Worm (Caenorhabditis elegans) whole organism, L4 larva: ENCODE results near the gene gtap-2.

Experiments
- F26F4.8 ChIP-seq: fragments of 200-800 bp; sonication (Bioruptor generic); conservative IDR thresholded peaks from 2 replicates; pipeline ENCODE4 v1.3.6; 2022; ENCODE audit warnings: missing genetic modification characterization, missing compliant biosample characterization
- F37D6.2 ChIP-seq: sonication (generic microtip); optimal IDR thresholded peaks from 2 replicates; lab custom pipeline; 2016; ENCODE audit warnings: mild to moderate bottlenecking, missing genetic modification characterization, missing compliant biosample characterization
- F49E8.2 ChIP-seq: sonication (generic microtip); optimal IDR thresholded peaks from 2 replicates; lab custom pipeline; 2016; ENCODE audit warnings: missing compliant biosample characterization, mild to moderate bottlenecking, missing genetic modification characterization, borderline replicate concordance
- T20F7.1 ChIP-seq: fragments of 200-800 bp; sonication (Bioruptor generic); optimal IDR thresholded peaks from 2 replicates; lab custom pipeline; 2018; ENCODE audit warnings: mild to moderate bottlenecking, missing genetic modification characterization, missing compliant biosample characterization
- Y48G9A.11 ChIP-seq: fragments of 200-800 bp; sonication (Bioruptor generic); IDR thresholded peaks from 2 replicates; pipeline ENCODE4 v1.3.6; 2022; ENCODE audit warnings: missing genetic modification reagents, missing genetic modification characterization, missing compliant biosample characterization
- Y75B8A.6 ChIP-seq: fragments of 200-800 bp; sonication (Bioruptor generic); IDR thresholded peaks from 2 replicates; pipeline ENCODE4 v1.3.6; 2022; ENCODE audit warnings: missing genetic modification reagents, missing genetic modification characterization, missing compliant biosample characterization
- aha-1 ChIP-seq: fragments of 150-350 bp; peaks from one replicate; lab custom pipeline; 2014; ENCODE audit warnings: missing biosample characterization, missing genetic modification characterization
- attf-4 ChIP-seq: sonication (generic microtip); optimal IDR thresholded peaks from 3 replicates; lab custom pipeline; 2017; ENCODE audit warnings: missing biosample characterization, missing genetic modification characterization
- ces-1 ChIP-seq: fragments of 150-350 bp; sonication (generic microtip); optimal IDR thresholded peaks from 4 replicates; lab custom pipeline; 2014; ENCODE audit warnings: missing biosample characterization, missing genetic modification reagents, missing genetic modification characterization
- daf-16 ChIP-seq, 3 experiments: sonication (generic microtip); optimal IDR thresholded peaks; 2 replicates each; lab custom pipeline; 2016 to 2017; ENCODE audit warnings: missing genetic modification characterization in 3 of 3, missing genetic modification reagents in 3 of 3, mild to moderate bottlenecking in 2 of 3, missing compliant biosample characterization in 2 of 3, missing biosample characterization in 1 of 3, moderate library complexity in 1 of 3
- dmd-6 ChIP-seq: fragments of 200-800 bp; sonication (Bioruptor generic); IDR thresholded peaks from 2 replicates; pipeline ENCODE4 v1.3.6; 2022; ENCODE audit warnings: missing genetic modification reagents, missing genetic modification characterization, missing compliant biosample characterization
- dmd-8 ChIP-seq: fragments of 200-800 bp; sonication (Bioruptor generic); IDR thresholded peaks from 2 replicates; pipeline ENCODE4 v1.3.6; 2022; ENCODE audit warnings: missing genetic modification characterization, missing compliant biosample characterization
- dve-1 ChIP-seq: sonication (generic microtip); optimal IDR thresholded peaks from 2 replicates; lab custom pipeline; 2017; ENCODE audit warnings: antibody characterized with exemption, mild to moderate bottlenecking, missing genetic modification characterization, missing compliant biosample characterization; ENCODE audit not compliant: insufficient read depth
- hlh-11 ChIP-seq: fragments of 200-800 bp; sonication (Bioruptor generic); optimal IDR thresholded peaks from 2 replicates; lab custom pipeline; 2018; ENCODE audit warnings: mild to moderate bottlenecking, missing genetic modification characterization, missing compliant biosample characterization
- hlh-30 ChIP-seq: sonication (generic microtip); optimal IDR thresholded peaks from 2 replicates; lab custom pipeline; 2017; ENCODE audit warnings: antibody characterized with exemption, mild to moderate bottlenecking, missing genetic modification characterization, missing compliant biosample characterization; ENCODE audit not compliant: insufficient read depth
- lin-13 ChIP-seq: fragments of 150-350 bp; optimal IDR thresholded peaks from 2 replicates; lab custom pipeline; 2014; ENCODE audit warnings: missing biosample characterization, missing genetic modification reagents, missing genetic modification characterization
- lin-29 ChIP-seq: fragments of 200-800 bp; sonication (Bioruptor generic); IDR thresholded peaks from 2 replicates; pipeline ENCODE4 v1.3.6; 2022; ENCODE audit warnings: missing genetic modification reagents, missing genetic modification characterization, missing compliant biosample characterization
- lsy-2 ChIP-seq, 2 experiments: fragments of 150-350 bp in 1 of 2; sonication (generic microtip) in 1 of 2; optimal IDR thresholded peaks; 2 replicates each; lab custom pipeline; 2014 to 2017; ENCODE audit warnings: missing biosample characterization in 2 of 2, missing genetic modification characterization in 2 of 2
- madf-5 ChIP-seq, 2 experiments: fragments of 200-800 bp; sonication (Bioruptor generic); IDR thresholded peaks; 2 replicates each; pipeline ENCODE4 v1.3.6; 2022; ENCODE audit warnings: missing compliant biosample characterization in 2 of 2, missing genetic modification characterization in 2 of 2
- mdl-1 ChIP-seq, 2 experiments: fragments of 150-350 bp in 1 of 2; sonication (generic microtip) in 1 of 2; optimal IDR thresholded peaks; 2 replicates each; lab custom pipeline; 2014 to 2017; ENCODE audit warnings: missing biosample characterization in 2 of 2, missing genetic modification characterization in 2 of 2
- mep-1 ChIP-seq: fragments of 150-350 bp; sonication (generic microtip); optimal IDR thresholded peaks from 3 replicates; lab custom pipeline; 2014; ENCODE audit warnings: missing biosample characterization, missing genetic modification characterization
- mes-2 ChIP-seq: sonication (generic microtip); optimal IDR thresholded peaks from 2 replicates; lab custom pipeline; 2016; ENCODE audit warnings: missing genotype, mild to moderate bottlenecking, missing genetic modification characterization, missing compliant biosample characterization; ENCODE audit not compliant: poor library complexity, severe bottlenecking
- mxl-2 ChIP-seq: fragments of 200-800 bp; sonication (Bioruptor generic); conservative IDR thresholded peaks from 2 replicates; pipeline ENCODE4 v1.3.6; 2022; ENCODE audit warnings: missing genetic modification reagents, missing genetic modification characterization, missing compliant biosample characterization
- nhr-102 ChIP-seq: sonication (generic microtip); optimal IDR thresholded peaks from 2 replicates; lab custom pipeline; 2016; ENCODE audit warnings: mild to moderate bottlenecking, missing genetic modification characterization, moderate library complexity, missing compliant biosample characterization
- nhr-11 ChIP-seq: fragments of 150-350 bp; optimal IDR thresholded peaks from 2 replicates; lab custom pipeline; 2014; ENCODE audit warnings: missing biosample characterization, missing genetic modification characterization
- nhr-28 ChIP-seq: fragments of 150-350 bp; optimal IDR thresholded peaks from 2 replicates; lab custom pipeline; 2014; ENCODE audit warnings: missing biosample characterization, missing genetic modification characterization
- nhr-41 ChIP-seq: fragments of 200-800 bp; sonication (Bioruptor generic); IDR thresholded peaks from 2 replicates; pipeline ENCODE4 v1.3.6; 2022; ENCODE audit warnings: missing genetic modification reagents, missing genetic modification characterization, missing compliant biosample characterization
- nhr-48 ChIP-seq: sonication (generic microtip); optimal IDR thresholded peaks from 2 replicates; lab custom pipeline; 2016; ENCODE audit warnings: mild to moderate bottlenecking, missing genetic modification characterization, missing compliant biosample characterization
- nhr-6 ChIP-seq: fragments of 150-350 bp; optimal IDR thresholded peaks from 2 replicates; lab custom pipeline; 2014; ENCODE audit warnings: missing biosample characterization, missing genetic modification characterization
- nhr-77 ChIP-seq: fragments of 150-350 bp; optimal IDR thresholded peaks from 2 replicates; lab custom pipeline; 2014; ENCODE audit warnings: missing biosample characterization, missing genetic modification characterization
- php-3 ChIP-seq: fragments of 200-800 bp; sonication (Bioruptor generic); IDR thresholded peaks from 2 replicates; pipeline ENCODE4 v1.3.6; 2022; ENCODE audit warnings: missing genetic modification reagents, missing genetic modification characterization, missing compliant biosample characterization
- pqm-1 ChIP-seq: sonication (generic microtip); optimal IDR thresholded peaks from 2 replicates; lab custom pipeline; 2017; ENCODE audit warnings: missing biosample characterization, missing genetic modification characterization
- set-16 ChIP-seq: fragments of 200-800 bp; sonication (Bioruptor generic); IDR thresholded peaks from 2 replicates; pipeline ENCODE4 v1.3.6; 2022; ENCODE audit warnings: missing genetic modification reagents, missing genetic modification characterization, missing compliant biosample characterization
- skn-1 ChIP-seq: fragments of 150-350 bp; optimal IDR thresholded peaks from 2 replicates; lab custom pipeline; 2014; ENCODE audit warnings: missing biosample characterization, missing genetic modification characterization
- tra-1 ChIP-seq: fragments of 200-800 bp; sonication (Bioruptor generic); IDR thresholded peaks from 2 replicates; pipeline ENCODE4 v1.3.6; 2022; ENCODE audit warnings: missing genetic modification reagents, missing genetic modification characterization, missing compliant biosample characterization
- unc-62 ChIP-seq, 3 experiments: fragments of 150-350 bp in 1 of 3; sonication (generic microtip); optimal IDR thresholded peaks in 2 of 3; peaks in 1 of 3; 1 replicate in 1 of 3; 2 replicates in 2 of 3; lab custom pipeline; 2014 to 2017; ENCODE audit warnings: missing biosample characterization in 3 of 3, missing genetic modification characterization in 3 of 3, missing genetic modification reagents in 3 of 3, missing genotype in 1 of 3
- zfp-2 ChIP-seq: sonication (generic microtip); optimal IDR thresholded peaks from 2 replicates; lab custom pipeline; 2016; ENCODE audit warnings: mild to moderate bottlenecking, missing genetic modification characterization, missing compliant biosample characterization
- zip-11 ChIP-seq: fragments of 200-800 bp; sonication (Bioruptor generic); IDR thresholded peaks from 2 replicates; pipeline ENCODE4 v1.3.6; 2022; ENCODE audit warnings: missing genetic modification characterization, missing compliant biosample characterization

Gene gtap-2

ce11 chrIII:9853667-9854620 is 45.6 kb downstream of the gtap-2 start (continued):
- TF ChIP-seq F37D6.2 (tag; lab: Kevin White, UChicago) (no peak), Y75B8A.6 (no peak), lsy-2 (tag; optimal IDR thresholded peaks at IDR 0.05; lab: Kevin White, UChicago) (no peak), lin-29 (GFP tag; lab: Robert Waterston, UW) (no peak), skn-1 (tag; lab: Kevin White, UChicago) (no peak), set-16 (GFP tag; lab: Robert Waterston, UW) (no peak), mep-1 (tag; lab: Kevin White, UChicago) (peak; percentile 48), pqm-1 (no peak), zfp-2 (tag; lab: Kevin White, UChicago) (no peak)

ce11 chrIII:9854960-9855359 is 46.6 kb downstream of the gtap-2 start:
- TF ChIP-seq nhr-77 (tag; lab: Kevin White, UChicago) (no peak), nhr-41 (no peak), T20F7.1 (no peak), madf-5 (GFP tag; IDR thresholded peaks at IDR 0.05; lab: Robert Waterston, UW) (no peak), aha-1 (tag; lab: Kevin White, UChicago) (peak; percentile 88)

ce11 chrIII:9857110-9857509 is 48.8 kb downstream of the gtap-2 start:
- peak in 1 of 2 experiments; percentile 29 for TF ChIP-seq unc-62 (GFP tag; optimal IDR thresholded peaks at IDR 0.05 in 1 of 2; lab: Kevin White, UChicago)
- no peak for TF ChIP-seq unc-62 (tag; optimal IDR thresholded peaks at IDR 0.05; lab: Kevin White, UChicago)
- no peak for TF ChIP-seq dmd-8 (GFP tag; lab: Robert Waterston, UW)
- TF ChIP-seq php-3 (GFP tag; lab: Robert Waterston, UW): peak; percentile 79
- no peak for TF ChIP-seq daf-16 (GFP tag; optimal IDR thresholded peaks at IDR 0.05; lab: Kevin White, UChicago)
- TF ChIP-seq daf-16 (tag; optimal IDR thresholded peaks at IDR 0.05; lab: Kevin White, UChicago): peak; percentile 90
- TF ChIP-seq pqm-1: peak; percentile 8
- TF ChIP-seq aha-1 (tag; lab: Kevin White, UChicago): no peak
- peak; percentile 15 for TF ChIP-seq nhr-11 (tag; lab: Kevin White, UChicago)
- TF ChIP-seq mes-2 (tag; lab: Kevin White, UChicago): peak; percentile 21
- TF ChIP-seq dmd-6 (GFP tag; lab: Robert Waterston, UW): peak; percentile 57
- TF ChIP-seq mep-1 (tag; lab: Kevin White, UChicago): peak; percentile 8
- no peak for TF ChIP-seq nhr-102 (tag; lab: Kevin White, UChicago)
- TF ChIP-seq lin-13 (GFP tag; lab: Kevin White, UChicago): no peak
- TF ChIP-seq hlh-30: peak; percentile 38
- TF ChIP-seq nhr-77 (tag; lab: Kevin White, UChicago): peak; percentile 36
- peak; percentile 77 for TF ChIP-seq dve-1 (tag; lab: Kevin White, UChicago)
- TF ChIP-seq nhr-28 (tag; lab: Kevin White, UChicago): peak; percentile 27
- peak in 1 of 2 experiments; percentile 36 for TF ChIP-seq mdl-1 (tag; optimal IDR thresholded peaks at IDR 0.05; lab: Kevin White, UChicago)
- TF ChIP-seq hlh-11: peak; percentile 54

- TF ChIP-seq tra-1 (GFP tag; lab: Robert Waterston, UW) (no peak), Y48G9A.11 (GFP tag; lab: Robert Waterston, UW) (no peak), ces-1 (GFP tag; lab: Kevin White, UChicago) (no peak), zip-11 (GFP tag; lab: Robert Waterston, UW) (no peak), unc-62 (GFP tag; optimal IDR thresholded peaks at IDR 0.05 in 1 of 2; lab: Kevin White, UChicago) (peak in 1 of 2 experiments; percentile 38), unc-62 (tag; optimal IDR thresholded peaks at IDR 0.05; lab: Kevin White, UChicago) (no peak), F26F4.8 (GFP tag; lab: Robert Waterston, UW) (no peak), dmd-6 (GFP tag; lab: Robert Waterston, UW) (peak; percentile 12; the same call in 1 of the 2 replicates), attf-4 (tag; lab: Kevin White, UChicago) (no peak), dve-1 (tag; lab: Kevin White, UChicago) (peak; percentile 61), pqm-1 (peak; percentile 38), daf-16 (GFP tag; optimal IDR thresholded peaks at IDR 0.05; lab: Kevin White, UChicago) (no peak), daf-16 (tag; optimal IDR thresholded peaks at IDR 0.05; lab: Kevin White, UChicago) (peak; percentile 36), hlh-30 (no peak), nhr-6 (no peak), mxl-2 (GFP tag; lab: Robert Waterston, UW) (no peak), F37D6.2 (tag; lab: Kevin White, UChicago) (no peak), nhr-48 (tag; lab: Kevin White, UChicago) (peak; percentile 32), F49E8.2 (tag; lab: Kevin White, UChicago) (no peak), hlh-11 (peak; percentile 27)
These were observed 49.7 kb downstream of the gtap-2 start for ce11 chrIII:9858061-9858460.
